Fruit fly (Drosophila melanogaster): ENCODE results near the gene Gnmt.

DNA sequence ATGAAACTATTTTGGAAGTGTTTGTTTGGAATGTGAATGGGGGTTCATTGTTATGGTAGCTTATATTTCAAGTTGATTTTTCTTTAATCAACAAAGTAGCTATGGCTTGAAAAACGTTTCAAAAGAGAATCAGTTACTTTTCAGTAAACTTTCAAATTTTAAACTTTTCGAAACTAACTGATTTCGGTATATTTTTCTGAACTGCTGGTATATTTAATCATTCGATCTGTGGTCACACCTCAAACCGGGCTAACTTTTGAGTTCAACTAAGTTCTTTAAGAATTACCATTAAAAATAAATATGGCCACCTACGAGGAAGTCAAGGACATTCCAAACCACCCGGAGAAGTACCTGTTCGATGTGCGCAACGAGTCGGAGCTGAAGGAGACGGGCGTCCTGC is 30.5 kb downstream of the Gnmt start, which contains the start of gene CG12279:
- TF ChIP-seq psq (optimal IDR thresholded peaks at IDR 0.05) (no peak), Sin3A (optimal IDR thresholded peaks at IDR 0.05) (no peak), insv (optimal IDR thresholded peaks at IDR 0.05) (no peak), ttk (optimal IDR thresholded peaks at IDR 0.05) (no peak), Myc (optimal IDR thresholded peaks at IDR 0.05) (no peak)
